Fruit fly (Drosophila melanogaster): ENCODE measurements around the gene CG14691.
A peak's percentile ranks its signal among the peaks of the same experiment; 100 is the strongest.

- no peak for TF ChIP-seq CG15710 (tag; optimal IDR thresholded peaks at IDR 0.05)
- no peak for TF ChIP-seq CG34367 (tag; optimal IDR thresholded peaks at IDR 0.05)
- TF ChIP-seq CG17806 (tag; optimal IDR thresholded peaks at IDR 0.05): no peak
- no peak for TF ChIP-seq EcR (GFP tag; optimal IDR thresholded peaks at IDR 0.05)
- TF ChIP-seq CG10348 (GFP tag; IDR thresholded peaks at IDR 0.05): no peak
- TF ChIP-seq rn (GFP tag; IDR thresholded peaks at IDR 0.05): 0 out of 2 replicates have a peak, but pooled peaks have one; percentile 26
- peak; percentile 66; the same call in 2 of the 3 replicates for TF ChIP-seq CG4496 (GFP tag; IDR thresholded peaks at IDR 0.05)
- TF ChIP-seq Pif1A (GFP tag; optimal IDR thresholded peaks at IDR 0.05): no peak
- no peak for TF ChIP-seq CG9948 (tag; optimal IDR thresholded peaks at IDR 0.05)
- TF ChIP-seq gl (tag; optimal IDR thresholded peaks at IDR 0.05): no peak
- no peak for TF ChIP-seq CG8159 (tag; optimal IDR thresholded peaks at IDR 0.05)
- TF ChIP-seq CG14655 (GFP tag; optimal IDR thresholded peaks at IDR 0.05): no peak
- peak; percentile 44 for TF ChIP-seq Ets98B (GFP tag; IDR thresholded peaks at IDR 0.05)
These were observed 5.8 kb upstream of the CG14691 start, which contains the start of the genes MED7 and Cap-H2 for dm6 chr3R:10760966-10761855.
